5 worm cellular contexts compared by ENCODE assay signal in genomic region chrX:7962056-7962485, ce11.
TF ChIP-seq lines count a peak whose summit lies in the region.

No protein-coding gene starts in this region.

TF ChIP-seq in whole organism, L1 larva, 84 proteins besides CTCF, POLR2A, EP300 and RAD21 (continues in another document):
- TF ChIP-seq ztf-11 (tag; optimal IDR thresholded peaks at IDR 0.05; lab: Kevin White, UChicago) (no peak), ztf-4 (tag; optimal IDR thresholded peaks at IDR 0.05; lab: Kevin White, UChicago) (no peak), irx-1 (tag; optimal IDR thresholded peaks at IDR 0.05; lab: Kevin White, UChicago) (no peak), nhr-90 (tag; optimal IDR thresholded peaks at IDR 0.05; lab: Kevin White, UChicago; ENCODE audit: poor library complexity) (peak; percentile 49), zip-4 (GFP tag; optimal IDR thresholded peaks at IDR 0.05; lab: Kevin White, UChicago) (no peak), nhr-76 (tag; optimal IDR thresholded peaks at IDR 0.05; lab: Kevin White, UChicago) (no peak), sup-37 (GFP tag; optimal IDR thresholded peaks at IDR 0.05; lab: Kevin White, UChicago) (no peak), ces-1 (GFP tag; optimal IDR thresholded peaks at IDR 0.05; lab: Kevin White, UChicago) (no peak), fkh-10 (GFP tag; optimal IDR thresholded peaks at IDR 0.05; lab: Kevin White, UChicago) (no peak), hlh-4 (tag; optimal IDR thresholded peaks at IDR 0.05; lab: Kevin White, UChicago) (no peak), sox-4 (tag; optimal IDR thresholded peaks at IDR 0.05; lab: Kevin White, UChicago) (no peak), pag-3 (tag; optimal IDR thresholded peaks at IDR 0.05; lab: Kevin White, UChicago; ENCODE audit: borderline replicate concordance, insufficient read depth) (no peak), egl-13 (tag; optimal IDR thresholded peaks at IDR 0.05; lab: Kevin White, UChicago) (no peak), ets-5 (GFP tag; IDR thresholded peaks at IDR 0.05; lab: Robert Waterston, UW) (no peak), snu-23 (GFP tag; optimal IDR thresholded peaks at IDR 0.05; lab: Kevin White, UChicago) (peak; percentile 72), snpc-4 (tag; optimal IDR thresholded peaks at IDR 0.05; lab: Kevin White, UChicago) (no peak), aha-1 (tag; optimal IDR thresholded peaks at IDR 0.05; lab: Kevin White, UChicago) (no peak), egl-27 (tag; optimal IDR thresholded peaks at IDR 0.05; lab: Kevin White, UChicago) (no peak), unc-30 (tag; optimal IDR thresholded peaks at IDR 0.05; lab: Kevin White, UChicago) (no peak)

TF ChIP-seq in whole organism, L3 larva, 47 proteins besides CTCF, POLR2A, EP300 and RAD21 (continues in another document):
- TF ChIP-seq unc-39 (tag; optimal IDR thresholded peaks at IDR 0.05; lab: Kevin White, UChicago) = no peak
- TF ChIP-seq eor-1 (tag; optimal IDR thresholded peaks at IDR 0.05; lab: Kevin White, UChicago) = no peak
- TF ChIP-seq ztf-11 (tag; optimal IDR thresholded peaks at IDR 0.05; lab: Kevin White, UChicago) = no peak
- TF ChIP-seq lin-39 (tag; optimal IDR thresholded peaks at IDR 0.05; lab: Kevin White, UChicago) = peak; percentile 69
- no peak for TF ChIP-seq nhr-77 (tag; optimal IDR thresholded peaks at IDR 0.05; lab: Kevin White, UChicago)
- TF ChIP-seq fkh-10 (GFP tag; optimal IDR thresholded peaks at IDR 0.05; lab: Kevin White, UChicago) = no peak
- no peak for TF ChIP-seq daf-12 (tag; optimal IDR thresholded peaks at IDR 0.05; lab: Kevin White, UChicago)
- no peak for TF ChIP-seq tbx-2 (tag; optimal IDR thresholded peaks at IDR 0.05; lab: Kevin White, UChicago)
- TF ChIP-seq elt-2 (tag; optimal IDR thresholded peaks at IDR 0.05; lab: Kevin White, UChicago) = peak; percentile 99
- TF ChIP-seq ama-1 (optimal IDR thresholded peaks at IDR 0.05; lab: Kevin White, UChicago) = no peak
- TF ChIP-seq sea-2 (GFP tag; optimal IDR thresholded peaks at IDR 0.05; lab: Kevin White, UChicago) = no peak
- TF ChIP-seq lsy-12 (tag; optimal IDR thresholded peaks at IDR 0.05; lab: Kevin White, UChicago) = no peak
- peak; percentile 51 for TF ChIP-seq hmg-11 (tag; optimal IDR thresholded peaks at IDR 0.05; lab: Kevin White, UChicago)
- TF ChIP-seq nhr-23 (tag; optimal IDR thresholded peaks at IDR 0.05; lab: Kevin White, UChicago) = peak; percentile 55
- no peak for TF ChIP-seq ceh-82 (tag; optimal IDR thresholded peaks at IDR 0.05; lab: Kevin White, UChicago)
- TF ChIP-seq elt-1 (tag; optimal IDR thresholded peaks at IDR 0.05; lab: Kevin White, UChicago) = no peak
- no peak for TF ChIP-seq nhr-237 (tag; optimal IDR thresholded peaks at IDR 0.05; lab: Kevin White, UChicago)
- TF ChIP-seq fkh-2 (tag; optimal IDR thresholded peaks at IDR 0.05; lab: Kevin White, UChicago) = no peak
- no peak for TF ChIP-seq nhr-12 (tag; optimal IDR thresholded peaks at IDR 0.05; lab: Kevin White, UChicago)
- TF ChIP-seq nhr-67 (tag; optimal IDR thresholded peaks at IDR 0.05; lab: Kevin White, UChicago) = no peak

TF ChIP-seq in whole organism, early embryonic, 17 proteins besides CTCF, POLR2A, EP300 and RAD21:
- no peak for TF ChIP-seq scrt-1 (GFP tag; IDR thresholded peaks at IDR 0.05; lab: Robert Waterston, UW)
- no peak for TF ChIP-seq ets-7 (tag; optimal IDR thresholded peaks at IDR 0.05; lab: Kevin White, UChicago)
- peak; percentile 59 for TF ChIP-seq hmg-4 (GFP tag; optimal IDR thresholded peaks at IDR 0.05; lab: Kevin White, UChicago)
- no peak for TF ChIP-seq tra-4 (tag; optimal IDR thresholded peaks at IDR 0.05; lab: Kevin White, UChicago)
- TF ChIP-seq tbx-37 (GFP tag; conservative IDR thresholded peaks at IDR 0.05; lab: Robert Waterston, UW) = no peak
- TF ChIP-seq hmbx-1 (tag; optimal IDR thresholded peaks at IDR 0.05; lab: Kevin White, UChicago) = no peak
- TF ChIP-seq ceh-13 (GFP tag; optimal IDR thresholded peaks at IDR 0.05; lab: Kevin White, UChicago) = no peak
- no peak for TF ChIP-seq ceh-36 (tag; optimal IDR thresholded peaks at IDR 0.05; lab: Kevin White, UChicago)
- TF ChIP-seq sea-1 (GFP tag; conservative IDR thresholded peaks at IDR 0.05; lab: Robert Waterston, UW) = no peak
- no peak for TF ChIP-seq flt-1 (GFP tag; IDR thresholded peaks at IDR 0.05; lab: Robert Waterston, UW)
- no peak for TF ChIP-seq hnd-1 (tag; optimal IDR thresholded peaks at IDR 0.05; lab: Kevin White, UChicago)
- TF ChIP-seq ama-1 (optimal IDR thresholded peaks at IDR 0.05; lab: Kevin White, UChicago) = no peak
- TF ChIP-seq tbx-11 (GFP tag; IDR thresholded peaks at IDR 0.05; lab: Robert Waterston, UW) = no peak
- TF ChIP-seq B0310.2 (tag; optimal IDR thresholded peaks at IDR 0.05; lab: Kevin White, UChicago) = no peak
- 0 out of 2 replicates have a peak, but pooled peaks have one; percentile 3 for TF ChIP-seq pes-1 (GFP tag; IDR thresholded peaks at IDR 0.05; lab: Robert Waterston, UW)
- peak; percentile 60 for TF ChIP-seq aly-1 (tag; optimal IDR thresholded peaks at IDR 0.05; lab: Kevin White, UChicago)
- TF ChIP-seq F13C5.2 (tag; optimal IDR thresholded peaks at IDR 0.05; lab: Kevin White, UChicago) = peak; percentile 48
TF ChIP-seq in whole organism, early embryonic: peak in this region for 4.

TF ChIP-seq in whole organism, midembryonic, 9 proteins besides CTCF, POLR2A, EP300 and RAD21:
- TF ChIP-seq tab-1 (GFP tag; IDR thresholded peaks at IDR 0.05; lab: Robert Waterston, UW) (0 out of 2 replicates have a peak, but pooled peaks have one; percentile 29), flt-1 (GFP tag; IDR thresholded peaks at IDR 0.05; lab: Robert Waterston, UW) (0 out of 2 replicates have a peak, but pooled peaks have one; percentile 58), ztf-23 (GFP tag; IDR thresholded peaks at IDR 0.05; lab: Robert Waterston, UW) (no peak), klf-2 (GFP tag; conservative IDR thresholded peaks at IDR 0.05; lab: Robert Waterston, UW) (no peak)

TF ChIP-seq in whole organism, young adult, 124 proteins besides CTCF, POLR2A, EP300 and RAD21:
- peak; percentile 57 for TF ChIP-seq lin-40 (tag; optimal IDR thresholded peaks at IDR 0.05; lab: Kevin White, UChicago)
- 0 out of 2 replicates have a peak, but pooled peaks have one; percentile 40 for TF ChIP-seq egl-44 (GFP tag; IDR thresholded peaks at IDR 0.05; lab: Robert Waterston, UW)
- TF ChIP-seq ztf-22 (GFP tag; optimal IDR thresholded peaks at IDR 0.05; lab: Kevin White, UChicago) = peak; percentile 86
- no peak for TF ChIP-seq K12H6.12 (tag; optimal IDR thresholded peaks at IDR 0.05; lab: Kevin White, UChicago)
- TF ChIP-seq attf-5 (GFP tag; optimal IDR thresholded peaks at IDR 0.05; lab: Kevin White, UChicago) = peak; percentile 71
- TF ChIP-seq let-607 (tag; optimal IDR thresholded peaks at IDR 0.05; lab: Kevin White, UChicago) = peak; percentile 57 to 63
- peak; percentile 75 for TF ChIP-seq atf-7 (tag; optimal IDR thresholded peaks at IDR 0.05; lab: Kevin White, UChicago)
- peak; percentile 19 for TF ChIP-seq madf-10 (tag; optimal IDR thresholded peaks at IDR 0.05; lab: Kevin White, UChicago)
- no peak for TF ChIP-seq ceh-27 (GFP tag; optimal IDR thresholded peaks at IDR 0.05; lab: Kevin White, UChicago)
- no peak for TF ChIP-seq T26A5.8 (tag; optimal IDR thresholded peaks at IDR 0.05; lab: Kevin White, UChicago)
- TF ChIP-seq ets-4 (GFP tag; optimal IDR thresholded peaks at IDR 0.05; lab: Kevin White, UChicago) = peak; percentile 98
- peak; percentile 50 for TF ChIP-seq tlf-1 (GFP tag; optimal IDR thresholded peaks at IDR 0.05; lab: Kevin White, UChicago)
- TF ChIP-seq ztf-26 (tag; optimal IDR thresholded peaks at IDR 0.05; lab: Kevin White, UChicago) = peak; percentile 32
- TF ChIP-seq fkh-3 (tag; optimal IDR thresholded peaks at IDR 0.05; lab: Kevin White, UChicago) = no peak
- TF ChIP-seq chd-7 (tag; optimal IDR thresholded peaks at IDR 0.05; lab: Kevin White, UChicago) = peak; percentile 34
- TF ChIP-seq F52B5.7 (tag; optimal IDR thresholded peaks at IDR 0.05; lab: Kevin White, UChicago) = no peak
- no peak for TF ChIP-seq snpc-4 (GFP tag; optimal IDR thresholded peaks at IDR 0.05; lab: Kevin White, UChicago)
- TF ChIP-seq snpc-4 (tag; optimal IDR thresholded peaks at IDR 0.05; lab: Kevin White, UChicago) = peak in 1 of 4 experiments; percentile 33
- no peak for TF ChIP-seq hsf-1 (GFP tag; IDR thresholded peaks at IDR 0.05; lab: Robert Waterston, UW)
- peak; percentile 78 for TF ChIP-seq B0336.3 (GFP tag; IDR thresholded peaks at IDR 0.05; lab: Robert Waterston, UW)
- peak; percentile 100 for TF ChIP-seq nhr-80 (tag; optimal IDR thresholded peaks at IDR 0.05; lab: Kevin White, UChicago)
- no peak for TF ChIP-seq attf-3 (GFP tag; conservative IDR thresholded peaks at IDR 0.05; lab: Robert Waterston, UW)
- no peak for TF ChIP-seq K11D2.4 (GFP tag; IDR thresholded peaks at IDR 0.05; lab: Robert Waterston, UW)
- no peak for TF ChIP-seq ztf-28 (GFP tag; IDR thresholded peaks at IDR 0.05; lab: Robert Waterston, UW)
- 0 out of 2 replicates have a peak, but pooled peaks have one; percentile 16 for TF ChIP-seq rcor-1 (GFP tag; IDR thresholded peaks at IDR 0.05; lab: Robert Waterston, UW)
- no peak for TF ChIP-seq F57C9.4 (tag; optimal IDR thresholded peaks at IDR 0.05; lab: Kevin White, UChicago)
- TF ChIP-seq egrh-3 (GFP tag; IDR thresholded peaks at IDR 0.05; lab: Robert Waterston, UW) = peak; percentile 33; the same call in 1 of the 2 replicates
- peak; percentile 64; the same call in 1 of the 2 replicates for TF ChIP-seq zfh-2 (GFP tag; conservative IDR thresholded peaks at IDR 0.05; lab: Robert Waterston, UW)
- 0 out of 2 replicates have a peak, but pooled peaks have one; percentile 46 for TF ChIP-seq Y56A3A.18 (GFP tag; IDR thresholded peaks at IDR 0.05; lab: Robert Waterston, UW)
- peak; percentile 21 for TF ChIP-seq ztf-18 (tag; optimal IDR thresholded peaks at IDR 0.05; lab: Kevin White, UChicago)
- TF ChIP-seq hmg-1.2 (GFP tag; IDR thresholded peaks at IDR 0.05; lab: Robert Waterston, UW) = peak; percentile 72
- no peak for TF ChIP-seq xnd-1 (tag; optimal IDR thresholded peaks at IDR 0.05; lab: Kevin White, UChicago)
- TF ChIP-seq cebp-1 (GFP tag; IDR thresholded peaks at IDR 0.05; lab: Robert Waterston, UW) = 0 out of 2 replicates have a peak, but pooled peaks have one; percentile 31
- peak; percentile 71 for TF ChIP-seq cebp-1 (tag; optimal IDR thresholded peaks at IDR 0.05; lab: Kevin White, UChicago)
- no peak for TF ChIP-seq snpc-1.3 (tag; optimal IDR thresholded peaks at IDR 0.05; lab: Kevin White, UChicago; ENCODE audit: insufficient read depth)

Comparison
In these comparisons a context has a peak if more than half of its experiments do, and no peak if none do; other contexts are left out.
1. Of the 8 proteins assayed by ChIP-seq in both whole organism, young adult and whole organism, L1 larva: peak only in whole organism, young adult: none; only in whole organism, L1 larva: lin-35, nhr-90 and unc-130; in both: none; in neither: 2; mixed calls (peak in some experiments, not most) for 3.